Fruit fly (Drosophila melanogaster): Measurements from ENCODE around the gene CG15399.
A peak's percentile ranks its signal among the peaks of the same experiment; 100 is the strongest.

The CG15399 gene

DNA sequence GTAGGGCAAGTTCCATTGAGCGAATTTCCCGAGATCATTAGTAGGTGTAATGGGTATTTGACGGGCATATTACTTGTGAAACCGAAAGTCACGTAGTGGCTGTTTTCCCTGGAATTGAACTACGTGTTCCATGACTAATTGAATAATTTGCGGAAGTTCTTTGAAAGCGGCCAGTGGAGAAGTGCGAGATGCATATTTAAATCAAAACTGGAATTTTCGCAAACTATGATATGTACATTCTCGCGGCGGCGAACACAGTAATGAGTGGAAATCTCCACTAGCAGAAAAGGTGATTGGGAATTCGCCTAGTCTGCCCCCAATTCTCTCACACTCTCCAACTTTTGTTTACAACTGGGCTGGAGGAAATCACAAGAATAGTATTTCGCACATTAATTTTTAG is 36.6 kb downstream of the CG15399 start (continued):
- peak; percentile 17 for TF ChIP-seq CG18619 (GFP tag; optimal IDR thresholded peaks at IDR 0.05)
- no peak for TF ChIP-seq NK7.1 (GFP tag; optimal IDR thresholded peaks at IDR 0.05)
- no peak for TF ChIP-seq fd102C (GFP tag; optimal IDR thresholded peaks at IDR 0.05)
- TF ChIP-seq CG5953 (GFP tag; IDR thresholded peaks at IDR 0.05): no peak
- TF ChIP-seq CG4404 (GFP tag; IDR thresholded peaks at IDR 0.05): no peak
- no peak for TF ChIP-seq nerfin-2 (GFP tag; IDR thresholded peaks at IDR 0.05; ENCODE audit: partially characterized antibody)
- TF ChIP-seq CG6683 (GFP tag; optimal IDR thresholded peaks at IDR 0.05): no peak
- TF ChIP-seq CG6254 (GFP tag; optimal IDR thresholded peaks at IDR 0.05): no peak
- no peak for TF ChIP-seq prd (optimal IDR thresholded peaks at IDR 0.05)
- TF ChIP-seq prd (GFP tag; IDR thresholded peaks at IDR 0.05): no peak
- TF ChIP-seq Oaz (GFP tag; IDR thresholded peaks at IDR 0.05): no peak
- TF ChIP-seq Kr (GFP tag; optimal IDR thresholded peaks at IDR 0.05): no peak
- no peak for TF ChIP-seq CG16779 (GFP tag; IDR thresholded peaks at IDR 0.05)
- TF ChIP-seq Dfd (GFP tag; optimal IDR thresholded peaks at IDR 0.05): no peak
- TF ChIP-seq E2f1 (GFP tag; IDR thresholded peaks at IDR 0.05): no peak
- TF ChIP-seq CG3847 (GFP tag; IDR thresholded peaks at IDR 0.05): no peak
- TF ChIP-seq h (optimal IDR thresholded peaks at IDR 0.05): no peak
- TF ChIP-seq Med (GFP tag): peak; percentile 79
- no peak for TF ChIP-seq BtbVII (GFP tag; optimal IDR thresholded peaks at IDR 0.05)
- no peak for TF ChIP-seq az2 (GFP tag; optimal IDR thresholded peaks at IDR 0.05)
- no peak for TF ChIP-seq Nf-YA (GFP tag; IDR thresholded peaks at IDR 0.05)
- TF ChIP-seq CG1529 (GFP tag; optimal IDR thresholded peaks at IDR 0.05): no peak
- no peak for TF ChIP-seq ham (GFP tag; IDR thresholded peaks at IDR 0.05)
- TF ChIP-seq sug (tag; optimal IDR thresholded peaks at IDR 0.05): no peak
- no peak for TF ChIP-seq Oli (tag; optimal IDR thresholded peaks at IDR 0.05)
- 0 out of 2 replicates have a peak, but pooled peaks have one; percentile 11 for TF ChIP-seq CG6689 (GFP tag; IDR thresholded peaks at IDR 0.05)
- TF ChIP-seq ara (GFP tag; IDR thresholded peaks at IDR 0.05): no peak
- TF ChIP-seq eve (GFP tag; optimal IDR thresholded peaks at IDR 0.05): no peak
- 0 out of 2 replicates have a peak, but pooled peaks have one; percentile 29 for TF ChIP-seq klu (GFP tag; IDR thresholded peaks at IDR 0.05)
- no peak for TF ChIP-seq bab2 (GFP tag; optimal IDR thresholded peaks at IDR 0.05)
- peak; percentile 7 for TF ChIP-seq CG30403 (GFP tag; optimal IDR thresholded peaks at IDR 0.05)
- no peak for TF ChIP-seq ind (GFP tag; optimal IDR thresholded peaks at IDR 0.05)
- TF ChIP-seq CG6765 (GFP tag; optimal IDR thresholded peaks at IDR 0.05): no peak
- no peak for TF ChIP-seq CG12659 (GFP tag; optimal IDR thresholded peaks at IDR 0.05)
- TF ChIP-seq CG13296 (GFP tag; optimal IDR thresholded peaks at IDR 0.05): no peak
- TF ChIP-seq peb (GFP tag; IDR thresholded peaks at IDR 0.05): no peak
- TF ChIP-seq Dip3 (GFP tag; optimal IDR thresholded peaks at IDR 0.05): peak; percentile 36
- TF ChIP-seq pros (GFP tag; optimal IDR thresholded peaks at IDR 0.05): no peak
- no peak for TF ChIP-seq CG15073 (GFP tag; optimal IDR thresholded peaks at IDR 0.05)
- TF ChIP-seq Dref (GFP tag; IDR thresholded peaks at IDR 0.05): no peak
- no peak for TF ChIP-seq CG34376 (GFP tag; optimal IDR thresholded peaks at IDR 0.05)
- TF ChIP-seq fru (optimal IDR thresholded peaks at IDR 0.05): no peak
- no peak for TF ChIP-seq HLH4C (GFP tag; IDR thresholded peaks at IDR 0.05; ENCODE audit: partially characterized antibody)
- no peak for TF ChIP-seq cas (GFP tag; IDR thresholded peaks at IDR 0.05)
- TF ChIP-seq NfI (GFP tag; optimal IDR thresholded peaks at IDR 0.05): no peak
- TF ChIP-seq slp2 (GFP tag; optimal IDR thresholded peaks at IDR 0.05): no peak
- TF ChIP-seq CG11093 (GFP tag; IDR thresholded peaks at IDR 0.05): no peak
- TF ChIP-seq CG3281 (GFP tag; optimal IDR thresholded peaks at IDR 0.05): no peak
- no peak for TF ChIP-seq CG10321 (GFP tag; IDR thresholded peaks at IDR 0.05)
- TF ChIP-seq disco-r (GFP tag; optimal IDR thresholded peaks at IDR 0.05): no peak
- TF ChIP-seq Lim3 (GFP tag; IDR thresholded peaks at IDR 0.05): no peak
- 0 out of 3 replicates have a peak, but pooled peaks have one; percentile 23 for TF ChIP-seq C15 (GFP tag; IDR thresholded peaks at IDR 0.05)
- TF ChIP-seq aop (GFP tag; IDR thresholded peaks at IDR 0.05): no peak
- no peak for TF ChIP-seq ATbp (GFP tag; optimal IDR thresholded peaks at IDR 0.05)

Data from whole organism, embryonic.